Worm (Caenorhabditis elegans) whole organism, L1 larva: ENCODE data around the gene F49E12.10.
A peak's percentile ranks its signal among the peaks of the same experiment; 100 is the strongest.

Experiments used
- efl-1 ChIP-seq, 4 experiments: fragments of 150-350 bp; optimal IDR thresholded peaks in 3 of 4; peaks in 1 of 4; 1 replicate in 1 of 4; 2 replicates in 3 of 4; lab custom pipeline; 2014; ENCODE audit warnings: missing biosample characterization in 2 of 4, missing genetic modification characterization in 2 of 4, missing genetic modification reagents in 2 of 4
- lin-39 ChIP-seq: fragments of 150-350 bp; optimal IDR thresholded peaks from 2 replicates; lab custom pipeline; 2014; ENCODE audit warnings: missing biosample characterization, missing genetic modification reagents, missing genetic modification characterization
- lir-3 ChIP-seq: sonication (generic microtip); optimal IDR thresholded peaks from 2 replicates; lab custom pipeline; 2016; ENCODE audit warnings: mild to moderate bottlenecking, missing genetic modification characterization, moderate library complexity, missing compliant biosample characterization; ENCODE audit not compliant: poor library complexity
- nhr-77 ChIP-seq: fragments of 150-350 bp; optimal IDR thresholded peaks from 2 replicates; lab custom pipeline; 2014; ENCODE audit warnings: missing biosample characterization, missing genetic modification characterization
- sptf-1 ChIP-seq: fragments of 150-350 bp; optimal IDR thresholded peaks from 2 replicates; lab custom pipeline; 2014; ENCODE audit warnings: missing biosample characterization, missing genetic modification characterization

DNA sequence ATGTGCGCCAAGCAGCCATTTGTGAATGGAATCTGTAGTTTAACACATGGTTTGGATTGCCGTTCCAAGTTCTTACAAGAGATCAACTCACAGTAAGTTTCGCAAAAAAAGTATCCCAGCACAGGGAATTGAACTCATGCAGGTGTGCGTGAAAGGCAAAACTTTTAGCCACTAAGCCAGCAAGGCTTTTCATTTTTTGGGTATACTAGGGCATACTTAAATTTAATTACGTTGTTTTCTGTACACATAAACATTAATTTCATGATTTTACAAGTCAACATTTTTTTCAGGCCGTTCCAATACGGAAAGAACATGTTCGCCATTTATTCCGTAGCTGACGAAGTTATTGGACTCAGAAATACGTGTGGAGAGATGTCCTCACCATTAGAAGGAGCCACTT, 50.7 kb downstream of the F49E12.10 start:
- no peak for TF ChIP-seq lir-3 (tag; lab: Kevin White, UChicago)
- TF ChIP-seq efl-1 (optimal IDR thresholded peaks at IDR 0.05; lab: Kevin White, UChicago) = no peak
- peak in 1 of 2 experiments; percentile 91 for TF ChIP-seq efl-1 (GFP tag; optimal IDR thresholded peaks at IDR 0.05 in 1 of 2; lab: Kevin White, UChicago)
- TF ChIP-seq nhr-77 = no peak
- TF ChIP-seq lin-39 (tag; lab: Kevin White, UChicago) = no peak
- TF ChIP-seq sptf-1 (tag; lab: Kevin White, UChicago) = no peak
